Worm (Caenorhabditis elegans) whole organism, young adult: ENCODE measurements around the gene smg-3.

ENCODE experiments used
- B0261.1 ChIP-seq: sonication (generic microtip); optimal IDR thresholded peaks from 2 replicates; lab custom pipeline; 2016; ENCODE audit warnings: mild to moderate bottlenecking, missing genetic modification characterization, moderate library complexity, missing compliant biosample characterization
- C17E4.6 ChIP-seq: fragments of 200-800 bp; sonication (Bioruptor generic); IDR thresholded peaks from 2 replicates; pipeline ENCODE4 v1.3.6; 2022; ENCODE audit warnings: missing genetic modification reagents, missing genetic modification characterization, missing compliant biosample characterization
- F23B12.7 ChIP-seq: sonication (generic microtip); optimal IDR thresholded peaks from 2 replicates; lab custom pipeline; 2017; ENCODE audit warnings: missing genetic modification characterization, mild to moderate bottlenecking, missing compliant biosample characterization, antibody characterized with exemption, moderate library complexity; ENCODE audit not compliant: insufficient read depth
- F39B2.1 ChIP-seq: fragments of 200-800 bp; sonication (Bioruptor generic); IDR thresholded peaks from 2 replicates; pipeline ENCODE4 v1.3.6; 2022; ENCODE audit warnings: missing genetic modification reagents, missing genetic modification characterization, missing compliant biosample characterization
- F49E8.2 ChIP-seq: sonication (generic microtip); optimal IDR thresholded peaks from 3 replicates; lab custom pipeline; 2017; ENCODE audit warnings: missing genetic modification characterization, mild to moderate bottlenecking, missing compliant biosample characterization, antibody characterized with exemption, moderate library complexity; ENCODE audit not compliant: insufficient read depth
- K12H6.12 ChIP-seq: fragments of 200-800 bp; sonication (Bioruptor generic); optimal IDR thresholded peaks from 2 replicates; lab custom pipeline; 2018; ENCODE audit warnings: mild to moderate bottlenecking, missing genetic modification characterization, missing compliant biosample characterization
- T26A5.8 ChIP-seq: sonication (generic microtip); optimal IDR thresholded peaks from 2 replicates; lab custom pipeline; 2016; ENCODE audit warnings: missing genetic modification characterization, missing compliant biosample characterization
- atf-7 ChIP-seq: sonication (generic microtip); optimal IDR thresholded peaks from 2 replicates; lab custom pipeline; 2017; ENCODE audit warnings: mild to moderate bottlenecking, missing genetic modification characterization, missing compliant biosample characterization
- athp-1 ChIP-seq: sonication (generic microtip); optimal IDR thresholded peaks from 2 replicates; lab custom pipeline; 2017; ENCODE audit warnings: mild to moderate bottlenecking, missing genetic modification characterization, missing compliant biosample characterization
- attf-5 ChIP-seq: fragments of 200-800 bp; sonication (Bioruptor generic); optimal IDR thresholded peaks from 2 replicates; lab custom pipeline; 2018; ENCODE audit warnings: mild to moderate bottlenecking, missing genetic modification characterization, missing compliant biosample characterization
- bed-1 ChIP-seq: fragments of 200-800 bp; sonication (Bioruptor generic); IDR thresholded peaks from 2 replicates; pipeline ENCODE4 v1.3.6; 2022; ENCODE audit warnings: missing genetic modification reagents, missing genetic modification characterization, missing compliant biosample characterization
- bed-2 ChIP-seq: fragments of 200-800 bp; sonication (Bioruptor generic); IDR thresholded peaks from 2 replicates; pipeline ENCODE4 v1.3.6; 2022; ENCODE audit warnings: missing genetic modification reagents, missing genetic modification characterization, missing compliant biosample characterization
- ceh-27 ChIP-seq: fragments of 200-800 bp; sonication (Bioruptor generic); optimal IDR thresholded peaks from 2 replicates; lab custom pipeline; 2018; ENCODE audit warnings: mild to moderate bottlenecking, missing genetic modification characterization, moderate library complexity, missing compliant biosample characterization
- chd-7 ChIP-seq: sonication (generic microtip); optimal IDR thresholded peaks from 2 replicates; lab custom pipeline; 2016; ENCODE audit warnings: mild to moderate bottlenecking, missing genetic modification characterization, moderate library complexity, missing compliant biosample characterization
- dpl-1 ChIP-seq: fragments of 150-350 bp; optimal IDR thresholded peaks from 2 replicates; lab custom pipeline; 2014; ENCODE audit warnings: missing biosample characterization, missing genetic modification reagents, missing genetic modification characterization
- efl-1 ChIP-seq: fragments of 150-350 bp; optimal IDR thresholded peaks from 2 replicates; lab custom pipeline; 2014; ENCODE audit warnings: missing biosample characterization, missing genetic modification reagents, missing genetic modification characterization
- gei-17 ChIP-seq: fragments of 200-800 bp; sonication (Bioruptor generic); optimal IDR thresholded peaks from 2 replicates; lab custom pipeline; 2018; ENCODE audit warnings: mild to moderate bottlenecking, missing genetic modification characterization, missing compliant biosample characterization
- hlh-12 ChIP-seq: sonication (generic microtip); optimal IDR thresholded peaks from 2 replicates; lab custom pipeline; 2016; ENCODE audit warnings: missing genetic modification characterization, missing compliant biosample characterization
- hlh-26 ChIP-seq: fragments of 200-800 bp; sonication (Bioruptor generic); conservative IDR thresholded peaks from 2 replicates; pipeline ENCODE4 v1.3.6; 2022; ENCODE audit warnings: missing genetic modification reagents, missing genetic modification characterization, missing compliant biosample characterization
- hmg-1.2 ChIP-seq: fragments of 200-800 bp; sonication (Bioruptor generic); IDR thresholded peaks from 2 replicates; pipeline ENCODE4 v1.3.6; 2022; ENCODE audit warnings: missing genetic modification reagents, missing genetic modification characterization, missing compliant biosample characterization
- hmg-20 ChIP-seq: fragments of 200-800 bp; sonication (Bioruptor generic); IDR thresholded peaks from 2 replicates; pipeline ENCODE4 v1.3.6; 2022; ENCODE audit warnings: missing genetic modification reagents, missing genetic modification characterization, missing compliant biosample characterization
- hsf-1 ChIP-seq: fragments of 200-800 bp; sonication (Bioruptor generic); IDR thresholded peaks from 2 replicates; pipeline ENCODE4 v1.3.6; 2022; ENCODE audit warnings: missing genetic modification reagents, missing genetic modification characterization, missing compliant biosample characterization
- lag-1 ChIP-seq: fragments of 200-800 bp; sonication (Bioruptor generic); IDR thresholded peaks from 2 replicates; pipeline ENCODE4 v1.3.6; 2022; ENCODE audit warnings: missing genetic modification reagents, missing genetic modification characterization, missing compliant biosample characterization
- let-607 ChIP-seq, 2 experiments: fragments of 200-800 bp in 1 of 2; sonication (Bioruptor generic) in 1 of 2; sonication (generic microtip) in 1 of 2; optimal IDR thresholded peaks; 2 replicates each; lab custom pipeline; 2016 to 2018; ENCODE audit warnings: mild to moderate bottlenecking in 2 of 2, missing compliant biosample characterization in 2 of 2, missing genetic modification characterization in 2 of 2, moderate library complexity in 2 of 2, missing genotype in 1 of 2
- lin-26 ChIP-seq: fragments of 200-800 bp; sonication (Bioruptor generic); IDR thresholded peaks from 2 replicates; pipeline ENCODE4 v1.3.6; 2022; ENCODE audit warnings: missing genetic modification reagents, missing genetic modification characterization, missing compliant biosample characterization
- lsl-1 ChIP-seq: fragments of 200-800 bp; sonication (Bioruptor generic); optimal IDR thresholded peaks from 2 replicates; lab custom pipeline; 2018; ENCODE audit warnings: mild to moderate bottlenecking, missing genetic modification characterization, moderate library complexity, missing compliant biosample characterization
- madf-10 ChIP-seq: sonication (generic microtip); optimal IDR thresholded peaks from 2 replicates; lab custom pipeline; 2016; ENCODE audit warnings: mild to moderate bottlenecking, missing genetic modification characterization, missing compliant biosample characterization
- mcd-1 ChIP-seq: fragments of 200-800 bp; sonication (Bioruptor generic); IDR thresholded peaks from 2 replicates; pipeline ENCODE4 v1.3.6; 2022; ENCODE audit warnings: missing genetic modification reagents, missing genetic modification characterization, missing compliant biosample characterization
- mxl-1 ChIP-seq: sonication (generic microtip); optimal IDR thresholded peaks from 2 replicates; lab custom pipeline; 2016; ENCODE audit warnings: missing genetic modification characterization, missing compliant biosample characterization
- pha-4 ChIP-seq: fragments of 150-350 bp; sonication (generic microtip); optimal IDR thresholded peaks from 2 replicates; lab custom pipeline; 2014; ENCODE audit warnings: missing biosample characterization, missing genetic modification reagents, missing genetic modification characterization
- rcor-1 ChIP-seq: fragments of 200-800 bp; sonication (Bioruptor generic); IDR thresholded peaks from 2 replicates; pipeline ENCODE4 v1.3.6; 2022; ENCODE audit warnings: missing genetic modification reagents, missing genetic modification characterization, missing compliant biosample characterization
- rec-8 ChIP-seq, 2 experiments: sonication (generic microtip); optimal IDR thresholded peaks; 2 replicates each; lab custom pipeline; 2016; ENCODE audit warnings: mild to moderate bottlenecking in 2 of 2, missing genetic modification characterization in 2 of 2, missing genetic modification reagents in 2 of 2, missing genotype in 2 of 2, missing biosample characterization in 1 of 2, missing compliant biosample characterization in 1 of 2, moderate library complexity in 1 of 2
- sdz-38 ChIP-seq: sonication (generic microtip); optimal IDR thresholded peaks from 2 replicates; lab custom pipeline; 2016; ENCODE audit warnings: missing genotype, missing genetic modification characterization, missing compliant biosample characterization
- sea-2 ChIP-seq: fragments of 200-800 bp; sonication (Bioruptor generic); IDR thresholded peaks from 2 replicates; pipeline ENCODE4 v1.3.6; 2022; ENCODE audit warnings: missing genetic modification characterization, missing compliant biosample characterization
- snpc-4 ChIP-seq, 5 experiments: fragments of 150-350 bp in 1 of 5; sonication (generic microtip) in 4 of 5; optimal IDR thresholded peaks; 2 replicates each; lab custom pipeline; 2014 to 2018; ENCODE audit warnings: missing genetic modification characterization in 5 of 5, missing biosample characterization in 3 of 5, antibody characterized with exemption in 2 of 5, mild to moderate bottlenecking in 2 of 5, missing compliant biosample characterization in 2 of 5, missing genotype in 2 of 5, moderate library complexity in 2 of 5, missing genetic modification reagents in 1 of 5
- sptf-2 ChIP-seq: fragments of 200-800 bp; sonication (Bioruptor generic); optimal IDR thresholded peaks from 2 replicates; lab custom pipeline; 2018; ENCODE audit warnings: mild to moderate bottlenecking, missing genetic modification characterization, missing compliant biosample characterization
- unc-130 ChIP-seq: sonication (generic microtip); optimal IDR thresholded peaks from 2 replicates; lab custom pipeline; 2016; ENCODE audit warnings: missing genetic modification reagents, missing genetic modification characterization, missing compliant biosample characterization
- unc-62 ChIP-seq: fragments of 150-350 bp; optimal IDR thresholded peaks from 2 replicates; lab custom pipeline; 2014; ENCODE audit warnings: missing biosample characterization, missing genetic modification reagents, missing genetic modification characterization
- ztf-18 ChIP-seq: sonication (generic microtip); optimal IDR thresholded peaks from 2 replicates; lab custom pipeline; 2016; ENCODE audit warnings: missing genotype, mild to moderate bottlenecking, missing genetic modification characterization, missing compliant biosample characterization
- ztf-22 ChIP-seq: fragments of 200-800 bp; sonication (Bioruptor generic); optimal IDR thresholded peaks from 2 replicates; lab custom pipeline; 2018; ENCODE audit warnings: mild to moderate bottlenecking, missing genetic modification characterization, moderate library complexity, missing compliant biosample characterization
- ztf-25 ChIP-seq: fragments of 200-800 bp; sonication (Bioruptor generic); IDR thresholded peaks from 2 replicates; pipeline ENCODE4 v1.3.6; 2022; ENCODE audit warnings: missing genetic modification reagents, missing genetic modification characterization, missing compliant biosample characterization

smg-3 gene

ce11 chrIV:6336748-6337147 is 36.1 kb downstream of the smg-3 start (continued):
- no peak for TF ChIP-seq bed-2 (GFP tag; lab: Robert Waterston, UW)
- no peak for TF ChIP-seq F23B12.7
- no peak for TF ChIP-seq mxl-1 (tag; lab: Kevin White, UChicago)
- TF ChIP-seq ztf-18 = peak; percentile 55
- TF ChIP-seq C17E4.6 (GFP tag; lab: Robert Waterston, UW) = no peak
- no peak for TF ChIP-seq unc-130 (GFP tag; lab: Kevin White, UChicago)
- peak; percentile 90 for TF ChIP-seq K12H6.12 (tag; lab: Kevin White, UChicago)
- TF ChIP-seq pha-4 (tag; lab: Kevin White, UChicago) = no peak
- TF ChIP-seq atf-7 = peak; percentile 97
- TF ChIP-seq mcd-1 (GFP tag; lab: Robert Waterston, UW) = peak; percentile 83
- no peak for TF ChIP-seq hlh-26
- peak; percentile 89 for TF ChIP-seq ztf-22
- TF ChIP-seq sdz-38 (tag; lab: Kevin White, UChicago) = no peak
- peak; percentile 46; the same call in 1 of the 2 replicates for TF ChIP-seq hmg-20 (GFP tag; lab: Robert Waterston, UW)
- peak; percentile 95 for TF ChIP-seq hmg-1.2 (GFP tag; lab: Robert Waterston, UW)
- TF ChIP-seq dpl-1 (GFP tag; lab: Kevin White, UChicago) = peak; percentile 16
- no peak for TF ChIP-seq bed-1 (GFP tag; lab: Robert Waterston, UW)
- peak; percentile 83 for TF ChIP-seq gei-17 (GFP tag; lab: Kevin White, UChicago)
- TF ChIP-seq rcor-1 (GFP tag; lab: Robert Waterston, UW) = peak; percentile 55; the same call in 1 of the 2 replicates
- TF ChIP-seq sea-2 = 0 out of 2 replicates have a peak, but pooled peaks have one; percentile 40
- TF ChIP-seq lin-26 (GFP tag; lab: Robert Waterston, UW) = peak; percentile 71; the same call in 1 of the 2 replicates
- TF ChIP-seq rec-8 (tag; optimal IDR thresholded peaks at IDR 0.05; lab: Kevin White, UChicago) = no peak
- TF ChIP-seq sptf-2 (GFP tag; lab: Kevin White, UChicago) = peak; percentile 5
- peak; percentile 98 for TF ChIP-seq attf-5 (GFP tag; lab: Kevin White, UChicago)
- TF ChIP-seq lag-1 = no peak
- TF ChIP-seq let-607 (tag; optimal IDR thresholded peaks at IDR 0.05; lab: Kevin White, UChicago) = peak; percentile 73 to 90
- no peak for TF ChIP-seq hlh-12 (tag; lab: Kevin White, UChicago)
- TF ChIP-seq F39B2.1 = no peak
- peak; percentile 75 for TF ChIP-seq unc-62 (GFP tag; lab: Kevin White, UChicago)
- no peak for TF ChIP-seq ztf-25
- peak; percentile 70 for TF ChIP-seq athp-1 (tag; lab: Kevin White, UChicago)
- peak; percentile 97 for TF ChIP-seq chd-7 (tag; lab: Kevin White, UChicago)
- peak; percentile 2 for TF ChIP-seq B0261.1
- no peak for TF ChIP-seq hsf-1
- peak; percentile 83 for TF ChIP-seq madf-10 (tag; lab: Kevin White, UChicago)
- TF ChIP-seq efl-1 (GFP tag; lab: Kevin White, UChicago) = no peak
- TF ChIP-seq snpc-4 (GFP tag; optimal IDR thresholded peaks at IDR 0.05; lab: Kevin White, UChicago) = no peak
- peak; percentile 25 to 73 (median 66) for TF ChIP-seq snpc-4 (tag; optimal IDR thresholded peaks at IDR 0.05; lab: Kevin White, UChicago)
- TF ChIP-seq F49E8.2 (tag; lab: Kevin White, UChicago) = no peak
- no peak for TF ChIP-seq T26A5.8 (tag; lab: Kevin White, UChicago)
- peak; percentile 84 for TF ChIP-seq ceh-27 (GFP tag; lab: Kevin White, UChicago)
- TF ChIP-seq lsl-1 (GFP tag; lab: Kevin White, UChicago) = no peak
